Worm (Caenorhabditis elegans) whole organism, L1 larva: ENCODE data around the gene M106.3.
A peak's percentile ranks its signal among the peaks of the same experiment; 100 is the strongest.

Experiments used
- C04F5.9 ChIP-seq: sonication (generic microtip); optimal IDR thresholded peaks from 2 replicates; lab custom pipeline; 2016; ENCODE audit warnings: missing genetic modification characterization, missing compliant biosample characterization
- aly-2 ChIP-seq: fragments of 150-350 bp; optimal IDR thresholded peaks from 2 replicates; lab custom pipeline; 2014; ENCODE audit warnings: missing biosample characterization, missing genetic modification characterization
- ces-1 ChIP-seq: fragments of 150-350 bp; optimal IDR thresholded peaks from 2 replicates; lab custom pipeline; 2014; ENCODE audit warnings: missing biosample characterization, missing genetic modification reagents, missing genetic modification characterization
- dsc-1 ChIP-seq: sonication (generic microtip); optimal IDR thresholded peaks from 2 replicates; lab custom pipeline; 2016; ENCODE audit warnings: mild to moderate bottlenecking, missing genetic modification characterization, missing compliant biosample characterization
- efl-1 ChIP-seq, 4 experiments: fragments of 150-350 bp; optimal IDR thresholded peaks in 3 of 4; peaks in 1 of 4; 1 replicate in 1 of 4; 2 replicates in 3 of 4; lab custom pipeline; 2014; ENCODE audit warnings: missing biosample characterization in 2 of 4, missing genetic modification characterization in 2 of 4, missing genetic modification reagents in 2 of 4
- efl-3 ChIP-seq: fragments of 200-800 bp; sonication (Bioruptor generic); optimal IDR thresholded peaks from 2 replicates; lab custom pipeline; 2018; ENCODE audit warnings: mild to moderate bottlenecking, missing genetic modification characterization, missing compliant biosample characterization
- egl-13 ChIP-seq: sonication (generic microtip); optimal IDR thresholded peaks from 2 replicates; lab custom pipeline; 2016; ENCODE audit warnings: missing genotype, missing genetic modification reagents, missing genetic modification characterization, missing compliant biosample characterization
- egl-27 ChIP-seq, 2 experiments: fragments of 150-350 bp in 1 of 2; sonication (generic microtip); optimal IDR thresholded peaks; 3 replicates each; lab custom pipeline; 2017 to 2018; ENCODE audit warnings: missing biosample characterization in 2 of 2, missing genetic modification characterization in 2 of 2, missing genetic modification reagents in 2 of 2
- elt-2 ChIP-seq: sonication (generic microtip); optimal IDR thresholded peaks from 2 replicates; lab custom pipeline; 2016; ENCODE audit warnings: missing genetic modification characterization, mild to moderate bottlenecking, inconsistent platforms, missing compliant biosample characterization, missing genetic modification reagents
- ets-5 ChIP-seq: fragments of 200-800 bp; sonication (Bioruptor generic); IDR thresholded peaks from 2 replicates; pipeline ENCODE4 v1.3.6; 2022; ENCODE audit warnings: missing genetic modification characterization, missing compliant biosample characterization
- fkh-4 ChIP-seq: sonication (generic microtip); optimal IDR thresholded peaks from 2 replicates; lab custom pipeline; 2016; ENCODE audit warnings: missing compliant biosample characterization, missing genetic modification characterization, borderline replicate concordance
- fos-1 ChIP-seq: fragments of 150-350 bp; optimal IDR thresholded peaks from 2 replicates; lab custom pipeline; 2014; ENCODE audit warnings: missing biosample characterization, missing genetic modification characterization
- hlh-17 ChIP-seq: fragments of 200-800 bp; sonication (Bioruptor generic); optimal IDR thresholded peaks from 2 replicates; lab custom pipeline; 2018; ENCODE audit warnings: missing genetic modification characterization, mild to moderate bottlenecking, missing compliant biosample characterization, moderate library complexity, borderline replicate concordance
- hpl-2 ChIP-seq: fragments of 150-350 bp; optimal IDR thresholded peaks from 2 replicates; lab custom pipeline; 2014; ENCODE audit warnings: missing biosample characterization, missing genetic modification reagents, missing genetic modification characterization
- jun-1 ChIP-seq: fragments of 150-350 bp; optimal IDR thresholded peaks from 2 replicates; lab custom pipeline; 2014; ENCODE audit warnings: missing biosample characterization, missing genetic modification reagents, missing genetic modification characterization
- lin-14 ChIP-seq: fragments of 200-800 bp; sonication (Bioruptor generic); optimal IDR thresholded peaks from 2 replicates; lab custom pipeline; 2018; ENCODE audit warnings: mild to moderate bottlenecking, missing genetic modification characterization, moderate library complexity, missing compliant biosample characterization
- lir-3 ChIP-seq: sonication (generic microtip); optimal IDR thresholded peaks from 2 replicates; lab custom pipeline; 2016; ENCODE audit warnings: mild to moderate bottlenecking, missing genetic modification characterization, moderate library complexity, missing compliant biosample characterization; ENCODE audit not compliant: poor library complexity
- mab-9 ChIP-seq: fragments of 200-800 bp; sonication (Bioruptor generic); IDR thresholded peaks from 2 replicates; pipeline ENCODE4 v1.3.6; 2022; ENCODE audit warnings: missing genetic modification reagents, missing genetic modification characterization, missing compliant biosample characterization
- mdl-1 ChIP-seq, 2 experiments: fragments of 150-350 bp; optimal IDR thresholded peaks; 2 replicates each; lab custom pipeline; 2014 to 2017; ENCODE audit warnings: missing biosample characterization in 2 of 2, missing genetic modification characterization in 2 of 2, inconsistent platforms in 1 of 2
- nhr-11 ChIP-seq: fragments of 150-350 bp; optimal IDR thresholded peaks from 2 replicates; lab custom pipeline; 2014; ENCODE audit warnings: missing biosample characterization, missing genetic modification characterization
- nhr-12 ChIP-seq: sonication (generic microtip); optimal IDR thresholded peaks from 2 replicates; lab custom pipeline; 2017; ENCODE audit warnings: missing biosample characterization, missing genetic modification characterization
- nhr-71 ChIP-seq: sonication (generic microtip); optimal IDR thresholded peaks from 2 replicates; lab custom pipeline; 2016; ENCODE audit warnings: mild to moderate bottlenecking, missing genetic modification characterization, moderate library complexity, missing compliant biosample characterization
- nhr-76 ChIP-seq: sonication (generic microtip); optimal IDR thresholded peaks from 2 replicates; lab custom pipeline; 2017; ENCODE audit warnings: missing biosample characterization, missing genetic modification characterization
- pag-3 ChIP-seq: sonication (generic microtip); optimal IDR thresholded peaks from 2 replicates; lab custom pipeline; 2017; ENCODE audit warnings: missing genetic modification characterization, mild to moderate bottlenecking, missing compliant biosample characterization, antibody characterized with exemption, borderline replicate concordance; ENCODE audit not compliant: insufficient read depth
- pax-3 ChIP-seq: fragments of 200-800 bp; sonication (Bioruptor generic); optimal IDR thresholded peaks from 2 replicates; lab custom pipeline; 2018; ENCODE audit warnings: mild to moderate bottlenecking, missing genetic modification characterization, moderate library complexity, missing compliant biosample characterization
- pqm-1 ChIP-seq: sonication (generic microtip); optimal IDR thresholded peaks from 3 replicates; lab custom pipeline; 2017; ENCODE audit warnings: missing biosample characterization, missing genetic modification characterization
- rnt-1 ChIP-seq: sonication (generic microtip); optimal IDR thresholded peaks from 2 replicates; lab custom pipeline; 2016; ENCODE audit warnings: mild to moderate bottlenecking, missing genetic modification characterization, moderate library complexity, missing compliant biosample characterization
- snpc-4 ChIP-seq: fragments of 150-350 bp; optimal IDR thresholded peaks from 2 replicates; lab custom pipeline; 2014; ENCODE audit warnings: missing biosample characterization, missing genetic modification characterization
- sptf-1 ChIP-seq: fragments of 150-350 bp; optimal IDR thresholded peaks from 2 replicates; lab custom pipeline; 2014; ENCODE audit warnings: missing biosample characterization, missing genetic modification characterization
- sup-37 ChIP-seq: fragments of 200-800 bp; sonication (Bioruptor generic); optimal IDR thresholded peaks from 2 replicates; lab custom pipeline; 2018; ENCODE audit warnings: mild to moderate bottlenecking, missing genetic modification characterization, missing compliant biosample characterization
- tbx-2 ChIP-seq: sonication (generic microtip); optimal IDR thresholded peaks from 2 replicates; lab custom pipeline; 2016; ENCODE audit warnings: missing genetic modification characterization, missing compliant biosample characterization
- unc-130 ChIP-seq: fragments of 150-350 bp; optimal IDR thresholded peaks from 2 replicates; lab custom pipeline; 2017; ENCODE audit warnings: missing biosample characterization, missing genetic modification characterization, inconsistent platforms
- unc-30 ChIP-seq: sonication (generic microtip); optimal IDR thresholded peaks from 2 replicates; lab custom pipeline; 2017; ENCODE audit warnings: missing biosample characterization, missing genetic modification characterization
- vab-15 ChIP-seq: sonication (generic microtip); optimal IDR thresholded peaks from 2 replicates; lab custom pipeline; 2017; ENCODE audit warnings: missing genotype, mild to moderate bottlenecking, missing genetic modification characterization, missing compliant biosample characterization
- zag-1 ChIP-seq: fragments of 150-350 bp; optimal IDR thresholded peaks from 2 replicates; lab custom pipeline; 2014; ENCODE audit warnings: missing biosample characterization, missing genetic modification characterization
- zip-4 ChIP-seq: fragments of 200-800 bp; sonication (Bioruptor generic); optimal IDR thresholded peaks from 2 replicates; lab custom pipeline; 2018; ENCODE audit warnings: mild to moderate bottlenecking, missing genetic modification characterization, moderate library complexity, missing compliant biosample characterization

The M106.3 gene

ce11 chrII:10851110-10851509, 9.6 kb downstream of the M106.3 start (continued):
- TF ChIP-seq zag-1 (tag; lab: Kevin White, UChicago) = no peak
- no peak for TF ChIP-seq nhr-11 (tag; lab: Kevin White, UChicago)
- TF ChIP-seq efl-1 (optimal IDR thresholded peaks at IDR 0.05; lab: Kevin White, UChicago) = peak; percentile 65 to 67
- TF ChIP-seq efl-1 (GFP tag; optimal IDR thresholded peaks at IDR 0.05 in 1 of 2; lab: Kevin White, UChicago) = peak; percentile 56 to 95
- peak; percentile 24 for TF ChIP-seq dsc-1 (tag; lab: Kevin White, UChicago)
- TF ChIP-seq mab-9 (GFP tag; lab: Robert Waterston, UW) = no peak
- TF ChIP-seq rnt-1 (tag; lab: Kevin White, UChicago) = peak; percentile 56
- TF ChIP-seq mdl-1 (tag; optimal IDR thresholded peaks at IDR 0.05; lab: Kevin White, UChicago) = peak in 1 of 2 experiments; percentile 69
- no peak for TF ChIP-seq egl-27 (tag; optimal IDR thresholded peaks at IDR 0.05; lab: Kevin White, UChicago)
- TF ChIP-seq nhr-76 (tag; lab: Kevin White, UChicago) = no peak
- no peak for TF ChIP-seq fkh-4 (tag; lab: Kevin White, UChicago)
- peak; percentile 83 for TF ChIP-seq tbx-2
- no peak for TF ChIP-seq pag-3 (tag; lab: Kevin White, UChicago)
- TF ChIP-seq zip-4 (GFP tag; lab: Kevin White, UChicago) = no peak
- TF ChIP-seq C04F5.9 = peak; percentile 76
- peak; percentile 90 for TF ChIP-seq nhr-71 (tag; lab: Kevin White, UChicago)
- TF ChIP-seq elt-2 = peak; percentile 56
- peak; percentile 47 for TF ChIP-seq jun-1 (tag; lab: Kevin White, UChicago)
- no peak for TF ChIP-seq hlh-17 (GFP tag; lab: Kevin White, UChicago)

- TF ChIP-seq egl-13 (tag; lab: Kevin White, UChicago) (no peak), ces-1 (GFP tag; lab: Kevin White, UChicago) (no peak), pax-3 (no peak), nhr-11 (tag; lab: Kevin White, UChicago) (no peak), pqm-1 (tag; lab: Kevin White, UChicago) (no peak), zag-1 (tag; lab: Kevin White, UChicago) (no peak), hpl-2 (GFP tag; lab: Kevin White, UChicago) (no peak), lin-14 (GFP tag; lab: Kevin White, UChicago) (no peak), ets-5 (GFP tag; lab: Robert Waterston, UW) (no peak), aly-2 (tag; lab: Kevin White, UChicago) (no peak), vab-15 (tag; lab: Kevin White, UChicago) (no peak), tbx-2 (no peak), rnt-1 (tag; lab: Kevin White, UChicago) (no peak), nhr-12 (tag; lab: Kevin White, UChicago) (no peak), efl-3 (GFP tag; lab: Kevin White, UChicago) (no peak), fkh-4 (tag; lab: Kevin White, UChicago) (no peak), unc-30 (tag; lab: Kevin White, UChicago) (no peak)
Measured at ce11 chrII:10849903-10850302, 10.8 kb downstream of the M106.3 start, which contains the start of gene M106.2. Gene M106.2, minus strand, starts transcription at chrII:10850003.

ce11 chrII:10847057-10847456, 13.7 kb downstream of the M106.3 start:
- no peak for TF ChIP-seq fos-1
- peak; percentile 63 for TF ChIP-seq snpc-4
- TF ChIP-seq, all 84 proteins: peak for 1

ce11 chrII:10843527-10843926, 17.2 kb downstream of the M106.3 start, which contains the start of gene M106.8:
Gene M106.8, minus strand, starts transcription at chrII:10843627.
- TF ChIP-seq mdl-1 (tag; optimal IDR thresholded peaks at IDR 0.05; lab: Kevin White, UChicago) (no peak), mab-9 (GFP tag; lab: Robert Waterston, UW) (no peak), lir-3 (tag; lab: Kevin White, UChicago) (no peak), ets-5 (GFP tag; lab: Robert Waterston, UW) (no peak), sup-37 (no peak), sptf-1 (tag; lab: Kevin White, UChicago) (no peak), unc-130 (tag; lab: Kevin White, UChicago) (no peak)
